Worm (Caenorhabditis elegans): ENCODE results near the gene his-35.
A peak's percentile ranks its signal among the peaks of the same experiment; 100 is the strongest.

DNA sequence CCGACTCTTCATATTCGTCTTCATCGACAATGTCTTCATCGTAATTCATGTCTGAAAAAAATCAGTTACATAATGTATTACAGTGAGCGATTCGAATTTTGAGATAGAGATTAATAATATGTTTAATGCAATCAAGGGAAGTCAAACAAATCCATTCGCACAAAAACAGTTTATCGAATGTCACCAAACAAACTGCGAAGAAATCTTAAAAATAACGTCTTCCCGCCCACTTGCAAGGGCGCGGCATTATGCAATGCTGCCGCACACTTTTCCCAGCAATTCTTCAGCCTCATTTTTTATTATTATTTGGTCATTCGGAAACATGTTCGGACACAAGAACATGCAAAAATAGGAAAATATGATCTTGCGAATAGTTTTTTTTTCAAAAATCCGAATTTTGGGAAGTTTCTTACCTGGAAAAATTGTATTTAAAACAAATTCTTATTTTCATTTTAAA is 884 bp downstream of the his-35 start, which contains the start of gene mdf-1:
- TF ChIP-seq dao-5 (tag; optimal IDR thresholded peaks at IDR 0.05) (no peak), him-1 (tag; optimal IDR thresholded peaks at IDR 0.05) (peak; percentile 44), W03F9.2 (tag; optimal IDR thresholded peaks at IDR 0.05) (peak; percentile 29)

All from whole organism, L4/young adult.